Worm (Caenorhabditis elegans) whole organism, late embryonic: ENCODE results near the gene C18B12.4.

Source experiments
- ama-1 ChIP-seq: fragments of 150-350 bp; optimal IDR thresholded peaks from 2 replicates; lab custom pipeline; 2014
- ceh-18 ChIP-seq: sonication (generic microtip); optimal IDR thresholded peaks from 2 replicates; lab custom pipeline; 2016; ENCODE audit warnings: missing genetic modification characterization, missing compliant biosample characterization
- pqm-1 ChIP-seq: sonication (generic microtip); optimal IDR thresholded peaks from 2 replicates; lab custom pipeline; 2016; ENCODE audit warnings: missing genetic modification characterization, missing compliant biosample characterization
- ref-2 ChIP-seq: sonication (generic microtip); optimal IDR thresholded peaks from 2 replicates; lab custom pipeline; 2016; ENCODE audit warnings: missing genetic modification characterization, missing compliant biosample characterization
- tbx-7 ChIP-seq: sonication (generic microtip); optimal IDR thresholded peaks from 2 replicates; lab custom pipeline; 2016; ENCODE audit warnings: missing genotype, missing genetic modification characterization, missing compliant biosample characterization

DNA sequence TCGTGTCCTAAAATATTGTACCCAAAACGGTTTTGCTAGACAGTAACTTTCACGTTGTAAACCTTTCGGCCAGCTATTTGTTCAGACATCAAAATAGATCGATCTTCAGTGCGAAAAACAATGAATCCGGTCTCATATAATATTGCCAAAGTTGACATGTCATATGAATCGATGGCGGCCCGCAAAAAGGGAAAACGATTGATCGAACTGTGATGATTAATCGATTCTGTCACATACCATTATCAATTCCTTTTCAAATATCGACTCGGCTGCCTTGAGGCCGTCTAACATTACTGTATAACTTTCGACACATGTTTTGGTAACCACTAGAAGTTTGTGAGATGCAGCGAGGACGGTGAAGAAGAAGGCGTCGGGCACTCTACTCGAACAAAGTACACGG is 32.5 kb upstream of the C18B12.4 start:
- TF ChIP-seq ama-1 (lab: Kevin White, UChicago) (no peak), ref-2 (tag; lab: Kevin White, UChicago) (no peak), ceh-18 (tag; lab: Kevin White, UChicago) (no peak), tbx-7 (tag; lab: Kevin White, UChicago) (no peak), pqm-1 (tag; lab: Kevin White, UChicago) (no peak)
